Worm (Caenorhabditis elegans) whole organism, early embryonic: ENCODE data around the gene ZK673.4.

ENCODE experiments used
- flt-1 ChIP-seq: fragments of 200-800 bp; sonication (Bioruptor generic); IDR thresholded peaks from 2 replicates; pipeline ENCODE4 v1.3.6; 2022; ENCODE audit warnings: missing genetic modification characterization, missing compliant biosample characterization
- hmbx-1 ChIP-seq: sonication (generic microtip); optimal IDR thresholded peaks from 2 replicates; lab custom pipeline; 2016; ENCODE audit warnings: mild to moderate bottlenecking, missing genetic modification characterization, missing compliant biosample characterization
- pes-1 ChIP-seq: fragments of 200-800 bp; sonication (Bioruptor generic); IDR thresholded peaks from 2 replicates; pipeline ENCODE4 v1.3.6; 2022; ENCODE audit warnings: missing genetic modification reagents, missing genetic modification characterization, missing compliant biosample characterization

DNA sequence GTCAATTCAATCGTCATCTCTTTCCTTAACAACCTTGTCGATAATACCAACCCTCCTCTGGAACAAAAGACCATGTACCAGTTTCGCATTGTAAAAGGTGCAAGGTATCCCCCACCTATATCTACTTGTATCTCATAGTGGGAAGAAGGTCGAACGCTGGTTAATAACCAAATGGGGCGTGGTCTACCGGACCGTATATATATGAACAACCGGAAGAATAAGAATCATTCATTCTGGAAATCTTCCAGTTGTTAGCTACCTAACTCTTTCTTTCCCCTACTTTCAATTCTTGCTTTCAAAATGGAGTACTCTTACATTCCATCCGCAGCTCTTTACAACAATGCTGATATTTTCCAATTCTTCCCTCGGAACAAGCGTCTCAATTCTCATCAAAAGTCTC lies 8.5 kb downstream of the ZK673.4 start, which contains the start of gene ZK673.5:
- TF ChIP-seq hmbx-1 (tag; lab: Kevin White, UChicago) (no peak), pes-1 (GFP tag; lab: Robert Waterston, UW) (no peak), flt-1 (GFP tag; lab: Robert Waterston, UW) (no peak)
